Worm (Caenorhabditis elegans): ENCODE measurements around the gene dyf-2.

DNA sequence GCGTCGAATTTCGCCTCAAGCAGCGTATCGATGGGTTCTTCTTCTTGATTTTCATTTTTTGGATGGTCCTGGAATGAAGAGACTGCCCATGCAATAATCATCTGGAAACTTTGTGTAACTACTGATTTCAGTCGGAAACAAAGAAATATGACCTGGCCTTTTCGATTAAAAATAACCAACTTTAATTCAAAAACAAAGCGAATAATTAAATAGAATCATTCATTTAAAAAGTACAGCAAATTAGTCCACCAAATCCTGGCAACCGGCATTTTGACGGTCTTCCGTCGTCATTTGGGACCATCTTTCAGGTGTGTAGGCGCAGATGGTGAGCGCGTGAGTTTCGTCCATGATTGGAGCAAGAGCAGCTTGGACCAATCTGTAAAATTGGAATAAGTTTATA is 44.7 kb downstream of the dyf-2 start, which contains the start of gene acbp-5:
- TF ChIP-seq lsy-2 (tag; optimal IDR thresholded peaks at IDR 0.05) (no peak), nhr-237 (tag; optimal IDR thresholded peaks at IDR 0.05) (no peak), snpc-4 (tag; optimal IDR thresholded peaks at IDR 0.05) (no peak), nhr-76 (tag; optimal IDR thresholded peaks at IDR 0.05) (no peak), ces-1 (GFP tag; optimal IDR thresholded peaks at IDR 0.05) (no peak)

Data from whole organism, mixed stage, embryonic.